Fruit fly (Drosophila melanogaster) whole organism, pupa: ENCODE results near the gene CG32579.

Experiments used
- CG10348 ChIP-seq: fragments of 200-800 bp; sonication (Bioruptor generic); IDR thresholded peaks from 2 replicates; pipeline ENCODE4 v1.3.6; 2022; ENCODE audit warnings: missing biosample characterization, missing genetic modification characterization
- CG12605 ChIP-seq: fragments of 200-800 bp; sonication (Bioruptor generic); IDR thresholded peaks from 2 replicates; pipeline ENCODE4 v1.3.6; 2022; ENCODE audit warnings: missing biosample characterization, missing genetic modification characterization
- CG13204 ChIP-seq: fragments of 200-800 bp; sonication (Bioruptor generic); optimal IDR thresholded peaks from 2 replicates; lab custom pipeline; 2018; ENCODE audit warnings: missing biosample characterization, mild to moderate bottlenecking, missing genetic modification characterization, moderate library complexity
- CG14655 ChIP-seq: fragments of 200-800 bp; sonication (Bioruptor generic); optimal IDR thresholded peaks from 3 replicates; lab custom pipeline; 2017; ENCODE audit warnings: mild to moderate bottlenecking, missing biosample characterization, missing genetic modification reagents, missing genetic modification characterization
- CG15710 ChIP-seq: fragments of 200-800 bp; sonication (Bioruptor generic); optimal IDR thresholded peaks from 2 replicates; lab custom pipeline; 2018; ENCODE audit warnings: missing biosample characterization, mild to moderate bottlenecking, missing genetic modification characterization, moderate library complexity
- CG17806 ChIP-seq: fragments of 200-800 bp; sonication (Bioruptor generic); optimal IDR thresholded peaks from 2 replicates; lab custom pipeline; 2018; ENCODE audit warnings: missing biosample characterization, mild to moderate bottlenecking, missing genetic modification characterization, moderate library complexity
- CG32121 ChIP-seq: fragments of 200-800 bp; sonication (Bioruptor generic); IDR thresholded peaks from 2 replicates; pipeline ENCODE4 v1.3.6; 2022; ENCODE audit warnings: missing biosample characterization, missing genetic modification characterization
- CG34367 ChIP-seq: fragments of 200-800 bp; sonication (Bioruptor generic); optimal IDR thresholded peaks from 2 replicates; lab custom pipeline; 2018; ENCODE audit warnings: missing biosample characterization, mild to moderate bottlenecking, missing genetic modification characterization
- CG4496 ChIP-seq: fragments of 200-800 bp; sonication (Bioruptor generic); IDR thresholded peaks from 3 replicates; pipeline ENCODE4 v1.3.6; 2022; ENCODE audit warnings: missing biosample characterization, missing genetic modification characterization
- CG8159 ChIP-seq: fragments of 200-800 bp; sonication (Bioruptor generic); optimal IDR thresholded peaks from 3 replicates; lab custom pipeline; 2018; ENCODE audit warnings: missing biosample characterization, mild to moderate bottlenecking, missing genetic modification characterization, moderate library complexity
- CG8301 ChIP-seq: fragments of 200-800 bp; sonication (Bioruptor generic); optimal IDR thresholded peaks from 2 replicates; lab custom pipeline; 2018; ENCODE audit warnings: missing biosample characterization, mild to moderate bottlenecking, missing genetic modification characterization
- CG9948 ChIP-seq: fragments of 200-800 bp; sonication (Bioruptor generic); optimal IDR thresholded peaks from 2 replicates; lab custom pipeline; 2018; ENCODE audit warnings: missing biosample characterization, mild to moderate bottlenecking, missing genetic modification characterization, moderate library complexity
- D1 ChIP-seq: fragments of 200-800 bp; sonication (Bioruptor generic); optimal IDR thresholded peaks from 2 replicates; lab custom pipeline; 2018; ENCODE audit warnings: missing biosample characterization, mild to moderate bottlenecking, missing genetic modification characterization, moderate library complexity
- EcR ChIP-seq: fragments of 200-800 bp; sonication (Bioruptor generic); optimal IDR thresholded peaks from 3 replicates; lab custom pipeline; 2019; ENCODE audit warnings: missing biosample characterization, missing genetic modification characterization, mild to moderate bottlenecking, moderate library complexity, missing genetic modification reagents
- Ets98B ChIP-seq: fragments of 200-800 bp; sonication (Bioruptor generic); IDR thresholded peaks from 2 replicates; pipeline ENCODE4 v1.3.6; 2022; ENCODE audit warnings: missing biosample characterization, missing genetic modification characterization
- Pif1A ChIP-seq: fragments of 200-800 bp; sonication (Bioruptor generic); optimal IDR thresholded peaks from 3 replicates; lab custom pipeline; 2016; ENCODE audit warnings: missing biosample characterization, missing genetic modification characterization
- Pif1B ChIP-seq: fragments of 200-800 bp; sonication (Bioruptor generic); optimal IDR thresholded peaks from 3 replicates; lab custom pipeline; 2016; ENCODE audit warnings: missing biosample characterization, missing genetic modification characterization
- Snoo ChIP-seq: fragments of 200-800 bp; sonication (Bioruptor generic); optimal IDR thresholded peaks from 3 replicates; lab custom pipeline; 2017; ENCODE audit warnings: missing biosample characterization, mild to moderate bottlenecking, missing genetic modification characterization, inconsistent platforms
- fd96Ca ChIP-seq: fragments of 200-800 bp; sonication (Bioruptor generic); IDR thresholded peaks from 3 replicates; pipeline ENCODE4 v1.3.6; 2022; ENCODE audit warnings: missing biosample characterization, missing genetic modification characterization
- gl ChIP-seq: fragments of 200-800 bp; sonication (Bioruptor generic); optimal IDR thresholded peaks from 2 replicates; lab custom pipeline; 2018; ENCODE audit warnings: missing biosample characterization, mild to moderate bottlenecking, missing genetic modification characterization
- rn ChIP-seq: fragments of 200-800 bp; sonication (Bioruptor generic); IDR thresholded peaks from 2 replicates; pipeline ENCODE4 v1.3.6; 2022; ENCODE audit warnings: missing biosample characterization, missing genetic modification characterization

The CG32579 gene

DNA sequence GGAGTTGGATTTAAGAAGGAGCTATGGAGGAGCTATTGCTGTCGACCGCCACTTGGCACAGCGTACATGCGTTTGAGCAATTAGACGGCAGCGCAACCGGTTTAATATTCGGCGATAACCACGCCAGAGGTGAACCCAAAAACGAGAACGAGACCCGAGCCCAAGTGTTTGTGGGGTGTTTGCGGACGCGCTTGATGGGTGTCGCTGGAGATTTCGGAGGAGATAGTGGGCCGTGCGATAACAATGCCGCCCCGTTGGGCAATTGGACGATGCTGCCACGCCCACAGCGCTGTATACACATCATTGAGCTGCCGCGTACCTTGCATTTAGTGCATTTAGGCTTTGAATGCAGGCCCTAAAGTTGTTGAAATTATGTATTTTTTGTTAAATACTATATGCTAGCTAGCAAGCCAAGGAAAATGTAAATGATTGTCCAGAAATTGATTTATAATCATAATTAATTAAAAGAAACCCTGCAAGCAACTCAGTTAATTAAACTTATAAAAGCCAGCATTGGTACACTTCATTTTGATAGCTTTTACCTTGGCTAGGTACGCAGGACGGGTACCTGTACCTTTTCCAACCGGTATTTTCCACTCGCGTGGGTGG is 14.7 kb upstream of the CG32579 start, which contains the start of gene Had1:
TSS of gene Had1 (minus strand) at position 358 of the 609 bp plus-strand sequence.
- TF ChIP-seq CG8159 (tag; lab: Kevin White, UChicago) (no peak), CG4496 (GFP tag; lab: Robert Waterston, UW) (0 out of 3 replicates have a peak, but pooled peaks have one; percentile 7), CG17806 (tag; lab: Kevin White, UChicago) (no peak), Ets98B (GFP tag; lab: Robert Waterston, UW) (no peak), rn (GFP tag; lab: Robert Waterston, UW) (no peak), Pif1A (GFP tag; lab: Kevin White, UChicago) (no peak)

DNA sequence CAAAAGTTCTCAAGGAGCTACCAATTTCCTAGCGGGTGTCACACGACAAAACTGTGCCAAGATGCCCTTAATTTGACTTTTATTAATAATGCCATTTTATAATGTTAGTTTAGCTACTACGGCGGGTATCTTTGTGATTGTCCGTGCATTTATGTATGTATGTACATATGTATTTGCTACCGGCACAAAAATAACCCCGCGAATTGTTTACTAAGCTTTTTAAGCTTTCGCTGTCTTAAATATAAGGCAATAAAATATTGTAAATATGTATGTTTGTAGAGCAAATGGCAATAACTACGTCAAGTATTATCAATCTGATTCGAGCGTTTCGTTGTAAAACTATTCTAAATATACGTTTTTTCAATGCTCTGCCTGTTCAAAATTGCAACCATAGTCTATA is 14.1 kb upstream of the CG32579 start:
- no peak for TF ChIP-seq EcR
- no peak for TF ChIP-seq CG34367 (tag; lab: Kevin White, UChicago)
- TF ChIP-seq CG12605 (GFP tag; lab: Robert Waterston, UW) = no peak
- TF ChIP-seq CG9948 (tag; lab: Kevin White, UChicago) = no peak
- TF ChIP-seq CG4496 (GFP tag; lab: Robert Waterston, UW) = no peak

DNA sequence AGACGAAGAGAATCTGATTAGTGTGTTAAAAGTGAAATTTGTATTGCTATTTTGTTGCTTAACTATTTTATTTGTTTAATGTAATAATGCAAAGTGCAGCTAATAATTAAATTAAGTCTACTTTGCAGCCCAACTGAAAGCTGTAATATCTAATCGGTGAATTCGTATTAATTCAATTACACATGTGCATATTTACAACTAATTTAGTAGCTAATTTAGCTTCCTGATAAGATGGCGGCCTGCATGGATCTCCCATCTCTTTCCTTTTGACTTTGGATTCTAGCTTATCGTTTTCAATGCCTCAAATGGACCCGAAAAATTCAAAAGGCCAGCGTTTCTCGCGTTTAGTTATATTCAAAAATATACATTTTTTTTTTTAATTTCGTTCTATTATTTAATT is 13.3 kb upstream of the CG32579 start:
- TF ChIP-seq CG15710 = no peak
- no peak for TF ChIP-seq CG8159 (tag; lab: Kevin White, UChicago)
- TF ChIP-seq CG32121 (GFP tag; lab: Robert Waterston, UW) = no peak
- no peak for TF ChIP-seq CG9948 (tag; lab: Kevin White, UChicago)
- no peak for TF ChIP-seq Snoo (tag; lab: Kevin White, UChicago)
- no peak for TF ChIP-seq CG12605 (GFP tag; lab: Robert Waterston, UW)
- TF ChIP-seq Pif1A (GFP tag; lab: Kevin White, UChicago) = no peak
- no peak for TF ChIP-seq D1
- no peak for TF ChIP-seq CG13204 (GFP tag; lab: Kevin White, UChicago)
- no peak for TF ChIP-seq fd96Ca
- TF ChIP-seq CG8301 (tag; lab: Kevin White, UChicago) = no peak
- TF ChIP-seq gl (tag; lab: Kevin White, UChicago) = no peak
- TF ChIP-seq EcR = no peak
- no peak for TF ChIP-seq Ets98B (GFP tag; lab: Robert Waterston, UW)
- TF ChIP-seq CG10348 = no peak
- TF ChIP-seq Pif1B = no peak
- no peak for TF ChIP-seq CG17806 (tag; lab: Kevin White, UChicago)
- TF ChIP-seq CG14655 (GFP tag; lab: Kevin White, UChicago) = no peak
- TF ChIP-seq, all 21 proteins: peak for 0

DNA sequence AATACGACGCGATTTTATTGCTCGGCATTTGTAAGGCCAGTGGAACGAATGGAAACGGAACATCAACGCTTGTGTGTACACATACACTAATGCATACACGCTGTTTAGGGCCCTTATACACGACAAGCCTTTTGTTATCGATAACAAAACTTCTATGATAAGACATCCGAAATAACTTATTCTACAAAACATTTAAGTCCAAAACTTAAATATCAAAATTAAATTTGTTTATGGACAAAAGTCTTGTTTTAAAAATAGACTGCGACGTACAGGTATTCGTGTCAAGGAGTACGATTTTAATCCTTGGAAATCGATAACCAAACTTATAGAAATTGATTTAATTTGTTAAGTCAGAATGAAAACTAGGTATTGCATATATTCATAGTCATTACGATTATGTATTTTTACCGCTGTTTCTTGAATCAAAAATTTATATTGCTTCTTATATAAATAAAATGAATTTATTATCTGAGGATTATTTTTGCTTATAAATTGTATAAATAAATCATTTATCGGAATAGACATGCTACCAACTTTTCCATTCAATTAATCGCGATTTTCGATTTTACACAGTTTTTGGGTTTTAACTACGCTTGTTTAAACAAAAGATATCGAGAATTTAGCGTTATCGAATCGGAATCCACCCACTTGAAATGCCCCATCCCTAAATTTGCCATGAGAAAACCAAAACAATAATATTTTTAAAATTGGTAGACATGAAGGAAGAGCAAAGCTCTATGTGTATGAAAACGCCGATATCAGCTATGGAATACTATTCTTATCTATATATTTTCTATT is 9.8 kb upstream of the CG32579 start, which contains the start of the genes CG9915 and SWIP:
TSS of gene CG9915 (minus strand) at position 61 of the 798 bp plus-strand sequence.
TSS of gene SWIP (plus strand) at position 632 of the 798 bp plus-strand sequence.
- no peak for TF ChIP-seq fd96Ca
- 0 out of 3 replicates have a peak, but pooled peaks have one; percentile 18 for TF ChIP-seq CG4496 (GFP tag; lab: Robert Waterston, UW)
- no peak for TF ChIP-seq CG17806 (tag; lab: Kevin White, UChicago)
- TF ChIP-seq CG15710 = peak; percentile 3

DNA sequence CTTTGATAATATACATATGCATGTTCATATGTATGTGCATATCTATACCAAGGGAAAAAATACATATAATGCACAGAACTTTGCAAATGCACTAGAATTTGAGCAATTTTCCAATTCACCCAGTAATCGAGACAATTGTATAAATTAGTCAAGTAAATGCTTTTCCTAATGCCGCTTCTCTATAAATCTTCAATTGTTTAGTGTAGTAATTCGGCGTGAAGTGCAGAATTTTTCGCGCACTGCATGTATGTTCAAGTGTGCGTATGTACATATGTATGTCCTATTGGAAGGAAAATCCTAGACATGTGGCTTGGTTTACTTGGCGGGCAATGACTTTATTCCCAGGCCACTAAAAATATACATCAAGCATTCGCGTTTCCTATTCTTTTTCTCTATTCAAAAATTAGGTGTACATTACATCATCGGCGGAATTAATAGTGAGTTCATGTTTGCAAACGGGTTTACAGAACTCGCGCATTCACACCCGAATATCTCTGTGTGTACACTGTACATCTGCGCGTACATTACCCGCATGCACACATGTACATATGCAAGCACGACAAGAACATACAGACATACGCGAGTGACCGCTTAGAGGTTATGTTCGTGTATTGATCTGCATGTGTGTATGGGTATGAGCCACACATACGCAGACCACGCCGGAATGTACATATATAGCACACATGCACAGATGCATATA is 4.1 kb upstream of the CG32579 start:
- TF ChIP-seq CG10348 = no peak
- no peak for TF ChIP-seq D1
- TF ChIP-seq CG15710 = peak; percentile 68
- TF ChIP-seq Pif1A (GFP tag; lab: Kevin White, UChicago) = peak; percentile 82
- peak; percentile 71 for TF ChIP-seq CG34367 (tag; lab: Kevin White, UChicago)
- peak; percentile 39 for TF ChIP-seq Snoo (tag; lab: Kevin White, UChicago)
- no peak for TF ChIP-seq gl (tag; lab: Kevin White, UChicago)
- TF ChIP-seq EcR = peak; percentile 94
- peak; percentile 64 for TF ChIP-seq rn (GFP tag; lab: Robert Waterston, UW)
- TF ChIP-seq CG8301 (tag; lab: Kevin White, UChicago) = peak; percentile 76
- TF ChIP-seq Pif1B = peak; percentile 86
- peak; percentile 87 for TF ChIP-seq CG4496 (GFP tag; lab: Robert Waterston, UW)
- TF ChIP-seq CG12605 (GFP tag; lab: Robert Waterston, UW) = peak; percentile 68
- TF ChIP-seq CG8159 (tag; lab: Kevin White, UChicago) = peak; percentile 76
- peak; percentile 77 for TF ChIP-seq CG17806 (tag; lab: Kevin White, UChicago)
- TF ChIP-seq fd96Ca = peak; percentile 83
- peak; percentile 73 for TF ChIP-seq Ets98B (GFP tag; lab: Robert Waterston, UW)
- TF ChIP-seq CG13204 (GFP tag; lab: Kevin White, UChicago) = no peak
- TF ChIP-seq CG32121 (GFP tag; lab: Robert Waterston, UW) = peak; percentile 48; the same call in 1 of the 2 replicates
- TF ChIP-seq CG14655 (GFP tag; lab: Kevin White, UChicago) = no peak
- TF ChIP-seq CG9948 (tag; lab: Kevin White, UChicago) = peak; percentile 79
